Fruit fly (Drosophila melanogaster) whole organism, adult: ENCODE data around the gene tin.

Source experiments
- CG11617 ChIP-seq: fragments of 200-800 bp; sonication (Bioruptor generic); optimal IDR thresholded peaks from 2 replicates; lab custom pipeline; 2017; ENCODE audit warnings: mild to moderate bottlenecking, missing biosample characterization, missing genetic modification reagents, missing genetic modification characterization
- CG12768 ChIP-seq: fragments of 200-800 bp; sonication (Bioruptor generic); optimal IDR thresholded peaks from 2 replicates; lab custom pipeline; 2017; ENCODE audit warnings: missing biosample characterization, missing genetic modification characterization, mild to moderate bottlenecking, moderate library complexity, missing genetic modification reagents
- cic ChIP-seq: fragments of 200-800 bp; sonication (Bioruptor generic); optimal IDR thresholded peaks from 2 replicates; lab custom pipeline; 2017; ENCODE audit warnings: missing biosample characterization, mild to moderate bottlenecking, missing genetic modification characterization, moderate library complexity
- pad ChIP-seq: fragments of 200-800 bp; sonication (Bioruptor generic); optimal IDR thresholded peaks from 3 replicates; lab custom pipeline; 2017; ENCODE audit warnings: missing biosample characterization, missing genetic modification characterization, mild to moderate bottlenecking, moderate library complexity, missing genetic modification reagents

DNA sequence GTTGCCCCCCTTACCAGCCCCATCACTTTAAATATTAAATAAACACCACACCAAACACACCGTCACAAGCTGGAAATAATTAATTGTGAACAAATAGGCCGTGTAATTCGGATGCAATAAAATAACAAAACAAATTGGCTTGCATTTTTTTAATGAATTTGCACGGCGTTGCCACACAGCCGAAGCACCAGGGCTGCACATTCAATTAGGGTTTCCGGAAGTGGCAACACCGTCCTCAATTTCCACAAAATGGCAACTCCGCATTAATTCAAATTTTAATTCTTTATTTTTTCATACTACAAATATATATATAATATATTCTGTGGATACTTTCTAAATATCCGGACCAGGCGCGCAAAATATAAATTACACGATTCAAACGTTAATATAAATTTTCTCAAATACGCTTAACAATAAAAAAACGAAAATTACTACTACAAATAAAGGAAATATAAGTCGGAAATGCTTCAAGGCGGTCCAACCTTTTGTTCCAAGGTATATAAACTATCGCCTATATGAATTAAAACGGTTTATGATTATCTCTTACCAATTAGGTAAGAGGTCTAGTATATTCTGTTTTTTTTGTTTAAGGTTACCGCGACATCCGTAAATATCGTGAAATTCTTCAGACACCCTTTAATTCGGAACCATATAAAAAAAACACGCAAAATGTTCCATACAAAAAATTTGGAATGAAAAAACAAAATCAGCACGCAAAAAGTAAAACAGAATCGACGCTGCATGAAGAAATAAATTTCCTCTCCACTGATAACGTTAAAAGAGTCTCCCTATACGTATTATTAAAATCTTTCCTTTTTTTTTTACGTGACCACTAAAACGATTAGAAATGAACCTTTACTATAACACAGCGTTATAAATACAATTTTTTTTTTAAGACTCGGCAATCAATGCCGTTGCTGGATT is 5.1 kb upstream of the tin start:
- TF ChIP-seq pad (GFP tag; lab: Kevin White, UChicago) (peak; percentile 58), CG11617 (no peak), cic (GFP tag; lab: Kevin White, UChicago) (no peak), CG12768 (peak; percentile 40)
